Worm (Caenorhabditis elegans) whole organism, young adult: ENCODE measurements around the gene ska-3.

Experiments
- ama-1 ChIP-seq, 3 experiments: fragments of 150-350 bp in 1 of 3; sonication (generic microtip) in 2 of 3; optimal IDR thresholded peaks; 2 replicates each; lab custom pipeline; 2014 to 2018; ENCODE audit warnings: missing biosample characterization in 2 of 3, missing genetic modification characterization in 2 of 3, missing genetic modification reagents in 2 of 3
- gei-17 ChIP-seq: fragments of 200-800 bp; sonication (Bioruptor generic); optimal IDR thresholded peaks from 2 replicates; lab custom pipeline; 2018; ENCODE audit warnings: mild to moderate bottlenecking, missing genetic modification characterization, missing compliant biosample characterization
- sptf-2 ChIP-seq: fragments of 200-800 bp; sonication (Bioruptor generic); optimal IDR thresholded peaks from 2 replicates; lab custom pipeline; 2018; ENCODE audit warnings: mild to moderate bottlenecking, missing genetic modification characterization, missing compliant biosample characterization

DNA sequence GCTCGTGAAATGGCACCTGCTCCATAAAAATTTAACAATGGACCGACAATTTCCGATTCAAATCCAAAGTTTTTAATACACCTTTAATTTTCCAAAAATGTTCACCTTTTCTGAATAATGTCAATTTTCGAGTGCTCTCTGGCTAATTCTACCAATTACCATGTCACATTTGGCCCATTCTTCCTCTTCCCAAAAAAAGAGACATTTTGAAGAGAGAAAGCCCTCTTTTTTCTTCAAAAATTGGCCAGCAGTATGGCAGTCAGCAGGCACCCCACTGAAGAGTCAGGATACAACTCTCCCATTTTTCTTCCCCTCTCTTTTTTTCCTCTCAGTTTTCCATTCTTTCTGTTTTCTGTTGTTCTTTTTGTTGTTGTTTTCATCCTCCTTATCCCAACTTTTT lies 44.3 kb downstream of the ska-3 start:
- TF ChIP-seq sptf-2 (GFP tag; lab: Kevin White, UChicago): no peak
- TF ChIP-seq ama-1 (optimal IDR thresholded peaks at IDR 0.05; lab: Kevin White, UChicago): no peak
- TF ChIP-seq ama-1 (GFP tag; optimal IDR thresholded peaks at IDR 0.05; lab: Kevin White, UChicago): no peak
- no peak for TF ChIP-seq gei-17 (GFP tag; lab: Kevin White, UChicago)
